Worm (Caenorhabditis elegans): ENCODE results near the gene idpp-14.

DNA sequence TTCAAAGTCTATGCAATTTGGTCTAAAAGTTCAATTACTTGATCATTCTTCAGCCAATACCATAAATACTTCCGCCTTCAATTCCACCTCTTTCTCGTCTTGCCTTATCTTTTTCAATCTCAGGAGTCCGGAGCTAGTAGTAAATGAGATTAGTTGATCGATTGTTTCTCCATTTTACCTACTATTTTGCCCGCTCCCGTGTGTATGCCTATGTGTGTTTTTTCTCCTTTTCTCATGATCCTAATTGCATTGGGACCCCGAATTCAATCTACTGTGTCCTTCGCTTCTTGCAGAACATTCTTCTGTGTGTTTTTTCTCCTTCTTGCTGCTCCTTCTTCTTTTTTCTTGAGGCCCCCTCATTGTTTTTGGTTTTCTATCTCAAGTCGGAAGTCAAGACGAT is 34.1 kb downstream of the idpp-14 start:
- TF ChIP-seq hlh-11 (tag; optimal IDR thresholded peaks at IDR 0.05) (no peak), F10B5.3 (tag; optimal IDR thresholded peaks at IDR 0.05) (no peak), R02D3.7 (tag; optimal IDR thresholded peaks at IDR 0.05) (no peak), nhr-11 (tag; optimal IDR thresholded peaks at IDR 0.05) (no peak), unc-62 (GFP tag; optimal IDR thresholded peaks at IDR 0.05 in 1 of 2) (no peak), unc-62 (tag; optimal IDR thresholded peaks at IDR 0.05) (no peak)
